Fruit fly (Drosophila melanogaster): Measurements from ENCODE around the gene CG43774.
A peak's percentile ranks its signal among the peaks of the same experiment; 100 is the strongest.

The CG43774 gene

DNA sequence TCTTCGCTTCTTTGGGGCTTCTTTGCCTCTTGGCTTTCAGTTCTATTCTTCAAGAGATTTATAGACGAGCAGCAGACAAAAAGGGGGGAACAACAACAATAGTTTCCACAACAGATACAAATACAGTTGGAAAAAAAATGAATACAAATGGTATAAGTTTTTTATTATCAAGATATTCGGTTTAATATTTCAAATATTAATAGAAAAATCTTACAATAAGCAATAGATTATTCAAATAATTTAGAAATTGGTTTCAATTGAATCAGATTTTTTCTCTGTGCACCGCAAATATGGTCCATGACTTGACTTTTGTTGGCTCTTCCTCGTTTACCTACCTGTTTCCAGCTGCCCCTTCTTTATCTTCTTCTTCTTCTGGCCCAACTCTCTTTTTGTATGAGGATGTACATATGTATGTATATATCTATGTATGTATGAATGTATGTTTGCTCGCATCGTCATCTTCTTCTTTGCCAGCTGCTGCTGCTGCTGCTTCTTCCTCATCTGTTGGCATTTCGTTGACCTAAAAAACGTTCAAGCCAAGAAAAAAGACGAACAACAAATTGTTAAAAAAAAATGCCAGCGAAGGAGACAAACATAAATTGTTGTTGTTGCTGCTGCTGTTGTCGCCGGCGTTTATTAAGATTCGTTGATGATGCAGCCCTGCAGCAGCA, 45.1 kb downstream of the CG43774 start (continued):
- TF ChIP-seq dmrt11E (tag; optimal IDR thresholded peaks at IDR 0.05): peak; percentile 89
- no peak for TF ChIP-seq CG3281 (GFP tag; optimal IDR thresholded peaks at IDR 0.05)
- peak; percentile 77 for TF ChIP-seq Ssrp (tag; optimal IDR thresholded peaks at IDR 0.05)
- peak; percentile 13 for TF ChIP-seq YL-1 (GFP tag; optimal IDR thresholded peaks at IDR 0.05)
- peak; percentile 76 for TF ChIP-seq croc (GFP tag; conservative IDR thresholded peaks at IDR 0.05)
- peak; percentile 82 for TF ChIP-seq Hr3 (GFP tag; optimal IDR thresholded peaks at IDR 0.05)
- TF ChIP-seq cato (GFP tag; optimal IDR thresholded peaks at IDR 0.05; ENCODE audit: borderline replicate concordance): peak; percentile 63
- TF ChIP-seq lilli (GFP tag; optimal IDR thresholded peaks at IDR 0.05): peak; percentile 46
- TF ChIP-seq CG18476 (GFP tag; optimal IDR thresholded peaks at IDR 0.05): peak; percentile 10
- peak; percentile 49 for TF ChIP-seq CG9215 (GFP tag; IDR thresholded peaks at IDR 0.05)
- TF ChIP-seq chn (GFP tag; optimal IDR thresholded peaks at IDR 0.05): peak; percentile 28
- peak; percentile 42 to 88 for TF ChIP-seq bsh (GFP tag; optimal IDR thresholded peaks at IDR 0.05)
- TF ChIP-seq dimm (GFP tag; IDR thresholded peaks at IDR 0.05): peak; percentile 57
- peak; percentile 82 for TF ChIP-seq Blimp-1 (GFP tag; optimal IDR thresholded peaks at IDR 0.05)
- TF ChIP-seq sqz (GFP tag; optimal IDR thresholded peaks at IDR 0.05): peak; percentile 52
- TF ChIP-seq Hr78 (GFP tag; optimal IDR thresholded peaks at IDR 0.05): peak in 1 of 2 experiments; percentile 49
- no peak for TF ChIP-seq prd (optimal IDR thresholded peaks at IDR 0.05)
- peak; percentile 76; the same call in 2 of the 3 replicates for TF ChIP-seq prd (GFP tag; IDR thresholded peaks at IDR 0.05)
- peak; percentile 10 for TF ChIP-seq CG30431 (GFP tag; optimal IDR thresholded peaks at IDR 0.05)
- peak; percentile 84 for TF ChIP-seq ci (GFP tag; IDR thresholded peaks at IDR 0.05)
- TF ChIP-seq CG34224 (GFP tag; IDR thresholded peaks at IDR 0.05; ENCODE audit: partially characterized antibody): no peak
- TF ChIP-seq CG4730 (GFP tag; IDR thresholded peaks at IDR 0.05): peak; percentile 56; the same call in 1 of the 2 replicates
- TF ChIP-seq wor (GFP tag; IDR thresholded peaks at IDR 0.05): peak; percentile 65
- peak; percentile 67 for TF ChIP-seq CG13775 (GFP tag; optimal IDR thresholded peaks at IDR 0.05)
- TF ChIP-seq Bgb (GFP tag; IDR thresholded peaks at IDR 0.05; ENCODE audit: partially characterized antibody): no peak
- peak; percentile 46 for TF ChIP-seq Usf (GFP tag; optimal IDR thresholded peaks at IDR 0.05)
- peak; percentile 54; the same call in 1 of the 2 replicates for TF ChIP-seq ranshi (GFP tag; IDR thresholded peaks at IDR 0.05)
- TF ChIP-seq CG14014 (GFP tag; IDR thresholded peaks at IDR 0.05): peak; percentile 30; the same call in 1 of the 2 replicates
- TF ChIP-seq gro (GFP tag; optimal IDR thresholded peaks at IDR 0.05): no peak
- peak; percentile 56 for TF ChIP-seq Nf-YB (GFP tag; optimal IDR thresholded peaks at IDR 0.05)
- peak; percentile 49 for TF ChIP-seq CG2120 (GFP tag; optimal IDR thresholded peaks at IDR 0.05)
- no peak for TF ChIP-seq mam (GFP tag; optimal IDR thresholded peaks at IDR 0.05)
- TF ChIP-seq CG11723 (GFP tag; optimal IDR thresholded peaks at IDR 0.05): peak; percentile 53
- TF ChIP-seq CG4820 (GFP tag; optimal IDR thresholded peaks at IDR 0.05): peak; percentile 51
- TF ChIP-seq CG8290 (GFP tag; optimal IDR thresholded peaks at IDR 0.05): peak; percentile 42
- TF ChIP-seq CG8290 (tag; optimal IDR thresholded peaks at IDR 0.05): no peak
- peak; percentile 46 for TF ChIP-seq bcd (GFP tag; optimal IDR thresholded peaks at IDR 0.05)
- peak; percentile 56 for TF ChIP-seq CG1233 (GFP tag; optimal IDR thresholded peaks at IDR 0.05)
- peak; percentile 34 for TF ChIP-seq CG3065 (GFP tag; optimal IDR thresholded peaks at IDR 0.05)
- TF ChIP-seq Kr (GFP tag; optimal IDR thresholded peaks at IDR 0.05): peak; percentile 65
- peak; percentile 17 for TF ChIP-seq ac (GFP tag; optimal IDR thresholded peaks at IDR 0.05)
- peak; percentile 73 for TF ChIP-seq az2 (GFP tag; optimal IDR thresholded peaks at IDR 0.05)
- TF ChIP-seq C15 (GFP tag; IDR thresholded peaks at IDR 0.05): 0 out of 3 replicates have a peak, but pooled peaks have one; percentile 36
- peak; percentile 29 for TF ChIP-seq kah (GFP tag; optimal IDR thresholded peaks at IDR 0.05)
- peak; percentile 53 for TF ChIP-seq B-H1 (GFP tag; IDR thresholded peaks at IDR 0.05)
- TF ChIP-seq Abd-B (GFP tag; optimal IDR thresholded peaks at IDR 0.05): no peak
- no peak for TF ChIP-seq sc (optimal IDR thresholded peaks at IDR 0.05)
- TF ChIP-seq sc (GFP tag; optimal IDR thresholded peaks at IDR 0.05): peak; percentile 77
- TF ChIP-seq lbe (GFP tag; optimal IDR thresholded peaks at IDR 0.05): no peak
- peak; percentile 77 for TF ChIP-seq CG11504 (tag; optimal IDR thresholded peaks at IDR 0.05)
